Fruit fly (Drosophila melanogaster): ENCODE results near the gene Cyp6d5.

dm6 chr3R:14050556-14051170, 21.6 kb downstream of the Cyp6d5 start:
- no peak for TF ChIP-seq Myc (optimal IDR thresholded peaks at IDR 0.05)
- no peak for TF ChIP-seq ttk (optimal IDR thresholded peaks at IDR 0.05)
- no peak for TF ChIP-seq psq (optimal IDR thresholded peaks at IDR 0.05)
